Fruit fly (Drosophila melanogaster) whole organism, pupa: Measurements from ENCODE around the gene Tis11.

Source experiments
- CG10348 ChIP-seq: fragments of 200-800 bp; sonication (Bioruptor generic); IDR thresholded peaks from 2 replicates; pipeline ENCODE4 v1.3.6; 2022; ENCODE audit warnings: missing biosample characterization, missing genetic modification characterization
- CG12605 ChIP-seq: fragments of 200-800 bp; sonication (Bioruptor generic); IDR thresholded peaks from 2 replicates; pipeline ENCODE4 v1.3.6; 2022; ENCODE audit warnings: missing biosample characterization, missing genetic modification characterization
- CG13204 ChIP-seq: fragments of 200-800 bp; sonication (Bioruptor generic); optimal IDR thresholded peaks from 2 replicates; lab custom pipeline; 2018; ENCODE audit warnings: missing biosample characterization, mild to moderate bottlenecking, missing genetic modification characterization, moderate library complexity
- CG14655 ChIP-seq: fragments of 200-800 bp; sonication (Bioruptor generic); optimal IDR thresholded peaks from 3 replicates; lab custom pipeline; 2017; ENCODE audit warnings: mild to moderate bottlenecking, missing biosample characterization, missing genetic modification reagents, missing genetic modification characterization
- CG15710 ChIP-seq: fragments of 200-800 bp; sonication (Bioruptor generic); optimal IDR thresholded peaks from 2 replicates; lab custom pipeline; 2018; ENCODE audit warnings: missing biosample characterization, mild to moderate bottlenecking, missing genetic modification characterization, moderate library complexity
- CG17806 ChIP-seq: fragments of 200-800 bp; sonication (Bioruptor generic); optimal IDR thresholded peaks from 2 replicates; lab custom pipeline; 2018; ENCODE audit warnings: missing biosample characterization, mild to moderate bottlenecking, missing genetic modification characterization, moderate library complexity
- CG32121 ChIP-seq: fragments of 200-800 bp; sonication (Bioruptor generic); IDR thresholded peaks from 2 replicates; pipeline ENCODE4 v1.3.6; 2022; ENCODE audit warnings: missing biosample characterization, missing genetic modification characterization
- CG34367 ChIP-seq: fragments of 200-800 bp; sonication (Bioruptor generic); optimal IDR thresholded peaks from 2 replicates; lab custom pipeline; 2018; ENCODE audit warnings: missing biosample characterization, mild to moderate bottlenecking, missing genetic modification characterization
- CG4496 ChIP-seq: fragments of 200-800 bp; sonication (Bioruptor generic); IDR thresholded peaks from 3 replicates; pipeline ENCODE4 v1.3.6; 2022; ENCODE audit warnings: missing biosample characterization, missing genetic modification characterization
- CG8159 ChIP-seq: fragments of 200-800 bp; sonication (Bioruptor generic); optimal IDR thresholded peaks from 3 replicates; lab custom pipeline; 2018; ENCODE audit warnings: missing biosample characterization, mild to moderate bottlenecking, missing genetic modification characterization, moderate library complexity
- CG8301 ChIP-seq: fragments of 200-800 bp; sonication (Bioruptor generic); optimal IDR thresholded peaks from 2 replicates; lab custom pipeline; 2018; ENCODE audit warnings: missing biosample characterization, mild to moderate bottlenecking, missing genetic modification characterization
- CG9948 ChIP-seq: fragments of 200-800 bp; sonication (Bioruptor generic); optimal IDR thresholded peaks from 2 replicates; lab custom pipeline; 2018; ENCODE audit warnings: missing biosample characterization, mild to moderate bottlenecking, missing genetic modification characterization, moderate library complexity
- D1 ChIP-seq: fragments of 200-800 bp; sonication (Bioruptor generic); optimal IDR thresholded peaks from 2 replicates; lab custom pipeline; 2018; ENCODE audit warnings: missing biosample characterization, mild to moderate bottlenecking, missing genetic modification characterization, moderate library complexity
- EcR ChIP-seq: fragments of 200-800 bp; sonication (Bioruptor generic); optimal IDR thresholded peaks from 3 replicates; lab custom pipeline; 2019; ENCODE audit warnings: missing biosample characterization, missing genetic modification characterization, mild to moderate bottlenecking, moderate library complexity, missing genetic modification reagents
- Ets98B ChIP-seq: fragments of 200-800 bp; sonication (Bioruptor generic); IDR thresholded peaks from 2 replicates; pipeline ENCODE4 v1.3.6; 2022; ENCODE audit warnings: missing biosample characterization, missing genetic modification characterization
- Pif1A ChIP-seq: fragments of 200-800 bp; sonication (Bioruptor generic); optimal IDR thresholded peaks from 3 replicates; lab custom pipeline; 2016; ENCODE audit warnings: missing biosample characterization, missing genetic modification characterization
- Pif1B ChIP-seq: fragments of 200-800 bp; sonication (Bioruptor generic); optimal IDR thresholded peaks from 3 replicates; lab custom pipeline; 2016; ENCODE audit warnings: missing biosample characterization, missing genetic modification characterization
- Snoo ChIP-seq: fragments of 200-800 bp; sonication (Bioruptor generic); optimal IDR thresholded peaks from 3 replicates; lab custom pipeline; 2017; ENCODE audit warnings: missing biosample characterization, mild to moderate bottlenecking, missing genetic modification characterization, inconsistent platforms
- fd96Ca ChIP-seq: fragments of 200-800 bp; sonication (Bioruptor generic); IDR thresholded peaks from 3 replicates; pipeline ENCODE4 v1.3.6; 2022; ENCODE audit warnings: missing biosample characterization, missing genetic modification characterization
- gl ChIP-seq: fragments of 200-800 bp; sonication (Bioruptor generic); optimal IDR thresholded peaks from 2 replicates; lab custom pipeline; 2018; ENCODE audit warnings: missing biosample characterization, mild to moderate bottlenecking, missing genetic modification characterization
- rn ChIP-seq: fragments of 200-800 bp; sonication (Bioruptor generic); IDR thresholded peaks from 2 replicates; pipeline ENCODE4 v1.3.6; 2022; ENCODE audit warnings: missing biosample characterization, missing genetic modification characterization

Tis11 gene

dm6 chrX:12658999-12659560 is at the start of gene Tis11:
Tis11 (plus strand) TSS chrX:12659415.
- TF ChIP-seq Ets98B (GFP tag; lab: Robert Waterston, UW) (peak; percentile 26; the same call in 1 of the 2 replicates), fd96Ca (GFP tag; lab: Robert Waterston, UW) (no peak), rn (GFP tag; lab: Robert Waterston, UW) (no peak), Pif1B (no peak), Snoo (tag; lab: Kevin White, UChicago) (peak; percentile 17), D1 (tag; lab: Kevin White, UChicago) (no peak), CG9948 (tag; lab: Kevin White, UChicago) (no peak), CG4496 (GFP tag; lab: Robert Waterston, UW) (peak; percentile 55; the same call in 2 of the 3 replicates), CG13204 (no peak), CG10348 (no peak), CG17806 (no peak), Pif1A (no peak), CG12605 (GFP tag; lab: Robert Waterston, UW) (peak; percentile 49; the same call in 1 of the 2 replicates), CG15710 (no peak), CG34367 (no peak), CG32121 (GFP tag; lab: Robert Waterston, UW) (0 out of 2 replicates have a peak, but pooled peaks have one; percentile 33), CG14655 (GFP tag; lab: Kevin White, UChicago) (no peak), gl (tag; lab: Kevin White, UChicago) (no peak), CG8159 (tag; lab: Kevin White, UChicago) (peak; percentile 0), CG8301 (no peak)

DNA sequence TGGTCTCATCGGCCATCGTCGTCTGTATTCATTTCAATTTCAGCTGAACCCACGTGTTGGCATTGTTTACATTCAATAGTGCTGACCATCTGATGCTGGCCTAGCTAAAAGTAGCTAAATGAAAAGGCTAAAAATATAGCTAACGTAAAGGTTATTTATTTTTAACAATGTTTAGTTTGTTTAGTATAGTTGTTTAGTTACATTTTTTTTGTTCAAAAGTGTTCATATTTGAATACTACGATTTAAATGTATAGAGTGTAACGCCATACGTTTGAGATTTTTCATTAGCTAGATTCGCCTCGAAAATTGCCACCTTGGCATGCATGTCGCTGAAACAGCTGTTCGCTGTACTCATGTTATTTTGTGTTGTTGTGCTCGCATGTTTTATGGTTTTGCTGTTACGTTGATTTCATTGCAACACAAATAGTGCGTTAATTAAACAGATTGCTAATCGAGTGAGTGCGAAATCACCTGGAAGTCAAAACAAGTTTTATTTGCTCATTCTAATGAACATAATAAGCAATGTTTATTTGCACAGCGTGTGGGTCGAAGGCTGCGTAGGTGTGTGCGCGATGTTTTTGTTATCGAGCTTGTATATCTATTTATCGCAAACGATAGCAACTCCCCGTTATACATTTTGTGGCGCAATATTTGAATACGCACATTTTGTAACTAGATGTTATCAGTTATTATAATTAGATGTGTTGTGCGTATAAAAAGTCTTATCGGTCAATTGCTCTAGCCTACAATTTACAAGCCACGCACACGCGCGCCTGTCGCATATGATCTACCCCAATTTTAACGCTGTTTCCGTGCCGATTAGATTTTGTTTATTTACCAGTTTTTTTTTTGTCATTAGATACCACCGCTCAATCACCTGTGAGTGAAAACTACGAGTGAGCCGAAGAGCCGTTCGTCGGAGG is 47.4 kb upstream of the Tis11 start, which contains the start of the genes CG1463 and Fpgs1:
TSS of gene CG1463 (minus strand) at position 132 of the 923 bp plus-strand sequence.
TSS of gene Fpgs1 (plus strand) at position 332 of the 923 bp plus-strand sequence.
- TF ChIP-seq CG4496 (GFP tag; lab: Robert Waterston, UW) = no peak
- no peak for TF ChIP-seq CG9948 (tag; lab: Kevin White, UChicago)
- TF ChIP-seq CG15710 = peak; percentile 37
- TF ChIP-seq CG32121 (GFP tag; lab: Robert Waterston, UW) = peak; percentile 38; the same call in 1 of the 2 replicates
- TF ChIP-seq CG34367 = no peak
- no peak for TF ChIP-seq CG8301
- TF ChIP-seq EcR (GFP tag; lab: Kevin White, UChicago) = peak; percentile 35

- TF ChIP-seq Pif1A (no peak), CG15710 (no peak), CG8301 (no peak), CG17806 (no peak), Ets98B (GFP tag; lab: Robert Waterston, UW) (no peak), CG34367 (no peak), CG4496 (GFP tag; lab: Robert Waterston, UW) (no peak), CG32121 (GFP tag; lab: Robert Waterston, UW) (no peak), gl (tag; lab: Kevin White, UChicago) (no peak), CG8159 (tag; lab: Kevin White, UChicago) (no peak)
These were observed 45.9 kb upstream of the Tis11 start for dm6 chrX:12613248-12613805.

DNA sequence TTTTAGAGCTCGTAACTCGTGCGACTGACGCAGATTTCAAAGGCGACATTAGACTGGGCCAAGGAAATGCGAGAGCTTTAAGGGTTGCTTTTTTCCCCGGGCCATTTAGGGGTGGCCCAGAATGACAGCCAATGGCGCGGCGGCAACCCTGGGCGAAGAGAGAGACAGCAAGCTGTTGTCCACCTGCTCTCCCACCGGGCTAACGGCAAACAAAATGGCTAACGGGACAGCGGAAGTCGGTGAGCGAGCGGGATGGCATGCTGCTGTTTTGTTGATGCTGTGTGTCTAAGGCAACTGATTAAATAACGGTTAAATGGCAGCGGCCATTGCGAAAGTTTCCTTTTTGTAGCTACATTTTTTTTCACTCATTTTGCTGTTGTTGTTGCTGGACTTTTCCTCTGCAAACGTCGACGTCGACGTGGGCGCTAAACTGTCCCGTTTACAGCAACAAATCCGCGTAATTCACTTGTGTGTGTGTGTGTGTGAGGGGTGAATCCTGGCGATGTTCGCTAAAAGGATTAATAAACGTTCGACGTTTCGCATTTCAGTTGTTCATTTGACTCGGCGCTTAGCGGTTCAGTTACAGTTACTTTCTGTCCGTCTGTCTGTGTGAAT is 43.4 kb upstream of the Tis11 start, which contains the start of gene CG11085:
TSS of gene CG11085 (plus strand) at position 565 of the 615 bp plus-strand sequence.
- TF ChIP-seq CG13204 = no peak
- no peak for TF ChIP-seq CG8159 (tag; lab: Kevin White, UChicago)
- no peak for TF ChIP-seq fd96Ca (GFP tag; lab: Robert Waterston, UW)
- no peak for TF ChIP-seq D1 (tag; lab: Kevin White, UChicago)
- TF ChIP-seq CG17806 = no peak
- no peak for TF ChIP-seq CG10348
- TF ChIP-seq EcR (GFP tag; lab: Kevin White, UChicago) = no peak
- TF ChIP-seq Pif1B = no peak
- TF ChIP-seq CG4496 (GFP tag; lab: Robert Waterston, UW) = no peak
- TF ChIP-seq CG15710 = no peak
- TF ChIP-seq CG34367 = no peak
- TF ChIP-seq CG8301 = no peak
- no peak for TF ChIP-seq CG9948 (tag; lab: Kevin White, UChicago)
- TF ChIP-seq rn (GFP tag; lab: Robert Waterston, UW) = no peak
- TF ChIP-seq gl (tag; lab: Kevin White, UChicago) = no peak

dm6 chrX:12621640-12622039 is 37.6 kb upstream of the Tis11 start:
- no peak for TF ChIP-seq CG17806
- TF ChIP-seq CG34367 = no peak
- TF ChIP-seq EcR (GFP tag; lab: Kevin White, UChicago) = no peak
- no peak for TF ChIP-seq fd96Ca (GFP tag; lab: Robert Waterston, UW)
- TF ChIP-seq Snoo (tag; lab: Kevin White, UChicago) = no peak
- TF ChIP-seq CG10348 = no peak
- no peak for TF ChIP-seq CG9948 (tag; lab: Kevin White, UChicago)
- TF ChIP-seq CG8159 (tag; lab: Kevin White, UChicago) = no peak
- TF ChIP-seq CG8301 = no peak
- TF ChIP-seq Pif1B = no peak
- no peak for TF ChIP-seq Pif1A
- no peak for TF ChIP-seq CG4496 (GFP tag; lab: Robert Waterston, UW)
- TF ChIP-seq CG15710 = no peak
- no peak for TF ChIP-seq CG14655 (GFP tag; lab: Kevin White, UChicago)
- no peak for TF ChIP-seq CG12605 (GFP tag; lab: Robert Waterston, UW)
- no peak for TF ChIP-seq gl (tag; lab: Kevin White, UChicago)
- TF ChIP-seq CG13204 = no peak
- no peak for TF ChIP-seq rn (GFP tag; lab: Robert Waterston, UW)
- TF ChIP-seq Ets98B (GFP tag; lab: Robert Waterston, UW) = no peak
- no peak for TF ChIP-seq D1 (tag; lab: Kevin White, UChicago)
